Worm (Caenorhabditis elegans) whole organism, L4 larva: ENCODE results near the gene moc-6.

Experiments used
- D1046.2 ChIP-seq: fragments of 200-800 bp; sonication (Bioruptor generic); IDR thresholded peaks from 2 replicates; pipeline ENCODE4 v1.3.6; 2022; ENCODE audit warnings: missing genetic modification characterization, missing compliant biosample characterization
- T20F7.1 ChIP-seq: fragments of 200-800 bp; sonication (Bioruptor generic); optimal IDR thresholded peaks from 2 replicates; lab custom pipeline; 2018; ENCODE audit warnings: mild to moderate bottlenecking, missing genetic modification characterization, missing compliant biosample characterization
- aly-2 ChIP-seq: sonication (generic microtip); optimal IDR thresholded peaks from 2 replicates; lab custom pipeline; 2018; ENCODE audit warnings: missing biosample characterization, missing genetic modification characterization
- fkh-10 ChIP-seq: fragments of 150-350 bp; optimal IDR thresholded peaks from 2 replicates; lab custom pipeline; 2014; ENCODE audit warnings: missing biosample characterization, missing genetic modification reagents, missing genetic modification characterization
- hlh-30 ChIP-seq: sonication (generic microtip); optimal IDR thresholded peaks from 2 replicates; lab custom pipeline; 2017; ENCODE audit warnings: antibody characterized with exemption, mild to moderate bottlenecking, missing genetic modification characterization, missing compliant biosample characterization; ENCODE audit not compliant: insufficient read depth
- lin-39 ChIP-seq: fragments of 150-350 bp; optimal IDR thresholded peaks from 2 replicates; lab custom pipeline; 2014; ENCODE audit warnings: missing biosample characterization, missing genetic modification reagents, missing genetic modification characterization
- nhr-237 ChIP-seq: sonication (generic microtip); optimal IDR thresholded peaks from 2 replicates; lab custom pipeline; 2017; ENCODE audit warnings: missing biosample characterization, missing genetic modification characterization
- nhr-42 ChIP-seq: fragments of 200-800 bp; sonication (Bioruptor generic); IDR thresholded peaks from 2 replicates; pipeline ENCODE4 v1.3.6; 2022; ENCODE audit warnings: missing genetic modification characterization, missing compliant biosample characterization
- nhr-76 ChIP-seq: fragments of 150-350 bp; optimal IDR thresholded peaks from 2 replicates; lab custom pipeline; 2014; ENCODE audit warnings: missing biosample characterization, missing genetic modification characterization
- skn-1 ChIP-seq: fragments of 150-350 bp; optimal IDR thresholded peaks from 2 replicates; lab custom pipeline; 2014; ENCODE audit warnings: missing biosample characterization, missing genetic modification characterization
- unc-39 ChIP-seq: sonication (generic microtip); optimal IDR thresholded peaks from 2 replicates; lab custom pipeline; 2017; ENCODE audit warnings: missing biosample characterization, missing genetic modification characterization
- unc-62 ChIP-seq, 3 experiments: fragments of 150-350 bp in 1 of 3; sonication (generic microtip); optimal IDR thresholded peaks in 2 of 3; peaks in 1 of 3; 1 replicate in 1 of 3; 2 replicates in 2 of 3; lab custom pipeline; 2014 to 2017; ENCODE audit warnings: missing biosample characterization in 3 of 3, missing genetic modification characterization in 3 of 3, missing genetic modification reagents in 3 of 3, missing genotype in 1 of 3
- ztf-11 ChIP-seq: fragments of 150-350 bp; optimal IDR thresholded peaks from 2 replicates; lab custom pipeline; 2014; ENCODE audit warnings: missing biosample characterization, missing genetic modification characterization

- TF ChIP-seq nhr-76 (tag; lab: Kevin White, UChicago), result no peak
- no peak for TF ChIP-seq nhr-42 (GFP tag; lab: Robert Waterston, UW)
- TF ChIP-seq aly-2 (tag; lab: Kevin White, UChicago), result no peak
- TF ChIP-seq nhr-237 (tag; lab: Kevin White, UChicago), result no peak
- no peak for TF ChIP-seq skn-1
- TF ChIP-seq unc-39 (tag; lab: Kevin White, UChicago), result no peak
- TF ChIP-seq unc-62 (GFP tag; optimal IDR thresholded peaks at IDR 0.05 in 1 of 2; lab: Kevin White, UChicago), result no peak
- TF ChIP-seq unc-62 (tag; optimal IDR thresholded peaks at IDR 0.05; lab: Kevin White, UChicago), result no peak
- no peak for TF ChIP-seq fkh-10 (GFP tag; lab: Kevin White, UChicago)
- no peak for TF ChIP-seq hlh-30 (tag; lab: Kevin White, UChicago)
- no peak for TF ChIP-seq D1046.2 (GFP tag; lab: Robert Waterston, UW)
- no peak for TF ChIP-seq ztf-11 (tag; lab: Kevin White, UChicago)
- TF ChIP-seq lin-39, result no peak
- TF ChIP-seq T20F7.1, result no peak
Measured at ce11 chrIII:5199577-5199976, 3.8 kb downstream of the moc-6 start, which contains the start of gene emb-8.
